Worm (Caenorhabditis elegans): ENCODE results near the gene T24B8.7.

Gene T24B8.7

ce11 chrII:9086308-9086707 lies 32.8 kb upstream of the T24B8.7 start, which contains the start of gene hlh-3:
Gene hlh-3 (plus strand): TSS chrII:9086608.
- TF ChIP-seq unc-130 (tag; optimal IDR thresholded peaks at IDR 0.05) (no peak), F16B12.6 (tag; optimal IDR thresholded peaks at IDR 0.05) (no peak), efl-1 (optimal IDR thresholded peaks at IDR 0.05) (no peak), efl-1 (GFP tag; optimal IDR thresholded peaks at IDR 0.05 in 1 of 2) (no peak), hlh-17 (GFP tag; optimal IDR thresholded peaks at IDR 0.05; ENCODE audit: borderline replicate concordance) (no peak), lin-35 (GFP tag; optimal IDR thresholded peaks at IDR 0.05) (no peak), lir-3 (tag; optimal IDR thresholded peaks at IDR 0.05; ENCODE audit: poor library complexity) (no peak), lin-14 (GFP tag; optimal IDR thresholded peaks at IDR 0.05) (no peak), ets-5 (GFP tag; IDR thresholded peaks at IDR 0.05) (no peak), skn-1 (tag; optimal IDR thresholded peaks at IDR 0.05) (no peak), nhr-71 (tag; optimal IDR thresholded peaks at IDR 0.05) (no peak), fkh-10 (GFP tag; optimal IDR thresholded peaks at IDR 0.05) (no peak), nhr-12 (tag; optimal IDR thresholded peaks at IDR 0.05) (no peak), lin-13 (GFP tag; optimal IDR thresholded peaks at IDR 0.05) (no peak), mdl-1 (tag; optimal IDR thresholded peaks at IDR 0.05) (no peak), lin-15B (tag; optimal IDR thresholded peaks at IDR 0.05) (no peak), dpl-1 (GFP tag; optimal IDR thresholded peaks at IDR 0.05) (no peak), C04F5.9 (tag; optimal IDR thresholded peaks at IDR 0.05) (no peak), unc-86 (tag; optimal IDR thresholded peaks at IDR 0.05) (no peak)

DNA sequence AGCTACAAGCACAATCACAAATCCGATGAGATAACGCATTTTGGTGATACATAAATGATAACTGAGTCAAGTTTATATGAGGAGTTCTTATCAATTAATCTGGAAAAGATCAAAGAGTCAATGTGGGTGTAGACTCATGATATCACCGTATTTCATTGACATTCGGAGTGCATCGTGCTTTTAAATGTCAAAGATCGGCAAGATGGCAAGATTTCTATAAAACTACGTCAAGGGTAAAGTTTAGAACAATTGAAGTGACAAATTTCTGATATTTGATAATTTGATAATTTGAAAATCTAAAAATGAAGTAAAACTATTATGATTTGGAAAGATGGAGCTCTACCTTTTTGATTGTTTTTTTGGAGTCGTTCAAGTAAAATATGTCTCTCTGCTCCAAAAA lies 29.6 kb upstream of the T24B8.7 start, which contains the start of gene sysm-1:
TSS of gene sysm-1 (minus strand) at position 101 of the 400 bp plus-strand sequence.
- TF ChIP-seq dpl-1 (GFP tag; optimal IDR thresholded peaks at IDR 0.05), result no peak
- TF ChIP-seq skn-1 (tag; optimal IDR thresholded peaks at IDR 0.05), result no peak
- no peak for TF ChIP-seq tlp-1 (tag; optimal IDR thresholded peaks at IDR 0.05)
- no peak for TF ChIP-seq alr-1 (tag; optimal IDR thresholded peaks at IDR 0.05; ENCODE audit: borderline replicate concordance)
- no peak for TF ChIP-seq pax-3 (tag; optimal IDR thresholded peaks at IDR 0.05)
- no peak for TF ChIP-seq ceh-88 (GFP tag; IDR thresholded peaks at IDR 0.05)
- TF ChIP-seq C04F5.9 (tag; optimal IDR thresholded peaks at IDR 0.05), result no peak
- no peak for TF ChIP-seq lir-3 (tag; optimal IDR thresholded peaks at IDR 0.05; ENCODE audit: poor library complexity)
- TF ChIP-seq sox-4 (tag; optimal IDR thresholded peaks at IDR 0.05), result no peak

DNA sequence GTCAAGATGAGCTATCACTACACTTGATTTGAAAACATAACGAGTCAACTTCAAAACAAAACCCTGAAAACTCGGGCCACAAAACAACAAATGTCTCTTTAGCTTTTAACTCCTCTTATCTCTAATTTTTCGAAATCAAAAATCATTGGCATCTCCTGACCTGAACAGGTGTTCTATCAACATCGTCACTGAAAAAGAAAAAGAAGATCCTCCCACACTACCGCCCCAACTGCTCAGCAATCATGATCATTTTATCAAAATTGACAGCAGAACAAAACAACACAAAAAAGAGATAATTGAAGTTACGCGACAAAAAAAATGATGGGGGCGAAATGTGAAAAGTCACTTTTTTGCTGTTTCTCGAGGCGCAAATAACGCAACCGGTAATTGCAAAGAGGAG lies 24.9 kb upstream of the T24B8.7 start:
- TF ChIP-seq lin-14 (GFP tag; optimal IDR thresholded peaks at IDR 0.05) (peak; percentile 56), nhr-71 (tag; optimal IDR thresholded peaks at IDR 0.05) (peak; percentile 25), dsc-1 (tag; optimal IDR thresholded peaks at IDR 0.05) (no peak), rnt-1 (tag; optimal IDR thresholded peaks at IDR 0.05) (peak; percentile 31), pag-3 (tag; optimal IDR thresholded peaks at IDR 0.05; ENCODE audit: borderline replicate concordance, insufficient read depth) (peak; percentile 23)

DNA sequence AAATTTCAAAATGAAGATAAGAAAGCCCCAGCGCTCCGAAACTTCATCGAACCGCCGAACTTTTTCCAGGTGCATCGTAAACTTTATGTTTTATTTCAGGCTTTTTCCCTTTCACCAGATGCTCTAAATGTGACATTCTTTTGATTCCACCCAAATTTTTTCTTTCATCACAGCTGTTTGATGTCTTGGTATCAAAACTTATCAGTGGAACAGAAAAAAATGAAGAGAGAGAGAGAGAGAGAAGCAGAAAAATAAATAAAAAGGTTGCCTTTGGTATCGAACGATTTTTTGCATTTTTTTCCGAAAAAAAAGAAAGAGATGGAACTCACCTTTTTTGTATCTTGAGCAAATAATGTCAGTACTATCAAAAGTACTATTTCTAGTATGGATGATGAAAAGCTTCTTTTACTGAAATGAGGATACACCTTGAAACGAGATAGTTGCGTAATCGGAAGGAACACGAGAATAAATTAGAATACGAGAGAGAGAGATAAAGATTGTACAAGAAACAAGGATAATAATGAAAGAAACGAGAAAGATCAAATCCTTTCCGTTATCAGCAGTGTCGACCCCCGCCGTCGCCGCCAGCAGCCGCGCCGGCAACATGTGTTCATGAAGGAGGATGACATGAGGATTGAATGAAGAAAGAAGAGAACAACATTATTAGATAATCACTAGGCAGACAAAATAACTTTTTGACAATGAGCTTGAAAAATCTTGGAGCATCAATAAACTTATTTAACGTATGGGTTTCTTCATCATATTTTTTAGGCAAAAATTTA lies 22.8 kb upstream of the T24B8.7 start:
- TF ChIP-seq nhr-11 (tag; optimal IDR thresholded peaks at IDR 0.05), result no peak
- no peak for TF ChIP-seq unc-30 (tag; optimal IDR thresholded peaks at IDR 0.05)
- no peak for TF ChIP-seq sptf-1 (tag; optimal IDR thresholded peaks at IDR 0.05)
- no peak for TF ChIP-seq C34B4.2 (tag; optimal IDR thresholded peaks at IDR 0.05)
- no peak for TF ChIP-seq nhr-77 (tag; optimal IDR thresholded peaks at IDR 0.05)
- no peak for TF ChIP-seq lin-15B (tag; optimal IDR thresholded peaks at IDR 0.05)
- TF ChIP-seq mdl-1 (tag; optimal IDR thresholded peaks at IDR 0.05), result no peak
- TF ChIP-seq unc-86 (tag; optimal IDR thresholded peaks at IDR 0.05), result no peak
- TF ChIP-seq rnt-1 (tag; optimal IDR thresholded peaks at IDR 0.05), result peak; percentile 29
- no peak for TF ChIP-seq nhr-28 (tag; optimal IDR thresholded peaks at IDR 0.05)
- no peak for TF ChIP-seq fos-1 (tag; optimal IDR thresholded peaks at IDR 0.05)
- TF ChIP-seq ztf-11 (tag; optimal IDR thresholded peaks at IDR 0.05), result no peak
- TF ChIP-seq nhr-12 (tag; optimal IDR thresholded peaks at IDR 0.05), result no peak
- no peak for TF ChIP-seq efl-1 (optimal IDR thresholded peaks at IDR 0.05)
- TF ChIP-seq efl-1 (GFP tag; optimal IDR thresholded peaks at IDR 0.05 in 1 of 2), result peak in 1 of 2 experiments; percentile 44
- TF ChIP-seq ama-1 (optimal IDR thresholded peaks at IDR 0.05), result no peak
- no peak for TF ChIP-seq dpl-1 (GFP tag; optimal IDR thresholded peaks at IDR 0.05)
- TF ChIP-seq lin-14 (GFP tag; optimal IDR thresholded peaks at IDR 0.05), result peak; percentile 56
- no peak for TF ChIP-seq ceh-88 (GFP tag; IDR thresholded peaks at IDR 0.05)
- TF ChIP-seq nhr-71 (tag; optimal IDR thresholded peaks at IDR 0.05), result peak; percentile 16
- peak; percentile 4 for TF ChIP-seq blmp-1 (tag; optimal IDR thresholded peaks at IDR 0.05)
- TF ChIP-seq nhr-47 (tag; optimal IDR thresholded peaks at IDR 0.05), result no peak
- TF ChIP-seq nhr-84 (tag; optimal IDR thresholded peaks at IDR 0.05), result no peak
- no peak for TF ChIP-seq unc-98 (GFP tag; IDR thresholded peaks at IDR 0.05)
- TF ChIP-seq tbx-2 (tag; optimal IDR thresholded peaks at IDR 0.05), result no peak
- no peak for TF ChIP-seq zag-1 (tag; optimal IDR thresholded peaks at IDR 0.05)
- TF ChIP-seq mep-1 (tag; optimal IDR thresholded peaks at IDR 0.05), result no peak
- no peak for TF ChIP-seq egl-27 (tag; optimal IDR thresholded peaks at IDR 0.05)
